Worm (Caenorhabditis elegans): ENCODE measurements around the gene mrp-4.

DNA sequence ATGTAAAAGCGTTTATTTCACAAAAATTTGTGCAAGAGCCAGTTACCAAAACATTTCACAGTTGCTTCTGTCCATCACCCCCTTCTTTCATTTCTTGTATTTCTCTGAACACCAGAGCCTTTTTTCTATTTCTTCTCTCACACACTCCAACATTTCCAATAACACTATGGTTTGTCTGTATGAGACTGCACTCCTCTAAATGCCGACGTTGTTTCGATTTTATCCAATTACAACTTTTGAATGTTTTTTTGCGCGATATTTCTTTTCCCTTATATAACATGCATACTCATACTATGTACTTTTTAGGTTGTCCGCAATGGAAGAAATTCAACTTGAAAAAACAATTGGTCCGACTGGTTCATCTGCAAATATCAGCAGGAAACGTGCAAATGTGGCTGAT lies 21.8 kb downstream of the mrp-4 start, which contains the start of gene F21G4.5:
- no peak for TF ChIP-seq ztf-4 (tag; optimal IDR thresholded peaks at IDR 0.05)
- TF ChIP-seq ztf-11 (tag; optimal IDR thresholded peaks at IDR 0.05): no peak
- no peak for TF ChIP-seq ama-1 (optimal IDR thresholded peaks at IDR 0.05)
- TF ChIP-seq tbx-2 (tag; optimal IDR thresholded peaks at IDR 0.05): no peak
- TF ChIP-seq lin-13 (GFP tag; optimal IDR thresholded peaks at IDR 0.05): no peak
- no peak for TF ChIP-seq mep-1 (tag; optimal IDR thresholded peaks at IDR 0.05)
- no peak for TF ChIP-seq ets-5 (GFP tag; IDR thresholded peaks at IDR 0.05)
